Fruit fly (Drosophila melanogaster): ENCODE data around the gene SWIP.
A peak's percentile ranks its signal among the peaks of the same experiment; 100 is the strongest.

Gene SWIP

DNA sequence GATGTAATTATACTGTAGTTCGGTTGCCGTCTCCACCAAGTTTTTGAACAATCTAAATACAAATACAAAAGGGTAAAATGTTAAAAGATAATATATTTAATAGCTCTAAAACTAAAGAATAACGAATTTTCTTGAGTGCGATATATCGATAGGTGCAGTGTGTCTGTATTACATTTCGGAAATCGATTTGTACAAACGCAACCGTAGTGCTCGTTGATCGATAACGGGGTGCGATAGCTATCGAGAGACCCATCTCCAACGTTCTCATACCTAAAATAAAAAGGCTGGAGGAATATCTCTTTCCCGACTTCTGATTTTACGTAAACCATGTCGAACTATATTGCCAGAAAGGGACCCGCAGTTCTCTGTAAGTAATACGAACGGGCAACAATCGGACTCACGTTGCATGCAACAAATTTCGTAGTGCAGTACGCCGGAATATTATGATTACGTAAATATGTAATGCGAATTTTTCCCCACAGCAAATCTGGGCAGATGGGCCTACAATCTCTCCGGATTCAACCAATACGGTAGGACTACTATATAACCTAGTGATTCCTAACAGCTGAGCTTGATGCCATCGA lies 27.3 kb upstream of the SWIP start, which contains the start of gene UQCR-14 (continued):
- TF ChIP-seq lilli (GFP tag; optimal IDR thresholded peaks at IDR 0.05) (peak; percentile 52), CG8388 (GFP tag; optimal IDR thresholded peaks at IDR 0.05) (no peak), onecut (GFP tag; IDR thresholded peaks at IDR 0.05) (peak; percentile 19; the same call in 1 of the 2 replicates), Lpt (GFP tag; optimal IDR thresholded peaks at IDR 0.05) (no peak), dpn (GFP tag; optimal IDR thresholded peaks at IDR 0.05) (peak; percentile 18 to 47), da (GFP tag; optimal IDR thresholded peaks at IDR 0.05) (no peak), CG10431 (GFP tag; optimal IDR thresholded peaks at IDR 0.05) (no peak), sens-2 (GFP tag; IDR thresholded peaks at IDR 0.05) (no peak), br (optimal IDR thresholded peaks at IDR 0.05) (no peak), ken (GFP tag; IDR thresholded peaks at IDR 0.05) (no peak), C15 (GFP tag; IDR thresholded peaks at IDR 0.05) (no peak), sima (GFP tag; optimal IDR thresholded peaks at IDR 0.05) (no peak), Hand (GFP tag; optimal IDR thresholded peaks at IDR 0.05) (no peak), Bgb (GFP tag; IDR thresholded peaks at IDR 0.05; ENCODE audit: partially characterized antibody) (peak; percentile 99), YL-1 (GFP tag; optimal IDR thresholded peaks at IDR 0.05) (peak; percentile 82), CG3995 (GFP tag; optimal IDR thresholded peaks at IDR 0.05) (peak; percentile 34), nerfin-2 (GFP tag; IDR thresholded peaks at IDR 0.05; ENCODE audit: partially characterized antibody) (peak; percentile 96), Tbp (GFP tag; optimal IDR thresholded peaks at IDR 0.05) (no peak), grn (GFP tag; optimal IDR thresholded peaks at IDR 0.05) (peak; percentile 7), zen (tag; optimal IDR thresholded peaks at IDR 0.05) (peak; percentile 5), pita (GFP tag; optimal IDR thresholded peaks at IDR 0.05) (no peak), CG17361 (GFP tag; IDR thresholded peaks at IDR 0.05) (no peak), CG4328 (GFP tag; optimal IDR thresholded peaks at IDR 0.05) (no peak), Usf (GFP tag; optimal IDR thresholded peaks at IDR 0.05) (no peak), Gug (GFP tag; IDR thresholded peaks at IDR 0.05) (peak; percentile 13; the same call in 1 of the 4 replicates), BtbVII (GFP tag; optimal IDR thresholded peaks at IDR 0.05) (no peak), CG10267 (tag; optimal IDR thresholded peaks at IDR 0.05) (peak; percentile 70), Awh (GFP tag; IDR thresholded peaks at IDR 0.05) (no peak), CG13123 (GFP tag; optimal IDR thresholded peaks at IDR 0.05) (no peak), Hr51 (GFP tag; optimal IDR thresholded peaks at IDR 0.05) (no peak), CG34224 (GFP tag; IDR thresholded peaks at IDR 0.05; ENCODE audit: partially characterized antibody) (peak; percentile 99), hth (optimal IDR thresholded peaks at IDR 0.05) (no peak), Mrtf (GFP tag; IDR thresholded peaks at IDR 0.05) (no peak), Ada2b (GFP tag; IDR thresholded peaks at IDR 0.05) (no peak), Atf6 (GFP tag; IDR thresholded peaks at IDR 0.05) (no peak), Doc3 (GFP tag; IDR thresholded peaks at IDR 0.05; ENCODE audit: partially characterized antibody) (peak; percentile 89), CG9817 (tag; optimal IDR thresholded peaks at IDR 0.05) (no peak), CG3281 (GFP tag; optimal IDR thresholded peaks at IDR 0.05) (peak; percentile 46), aop (GFP tag; IDR thresholded peaks at IDR 0.05) (no peak), CG12155 (GFP tag; optimal IDR thresholded peaks at IDR 0.05) (peak; percentile 6), otp (GFP tag; IDR thresholded peaks at IDR 0.05) (no peak), exex (tag; optimal IDR thresholded peaks at IDR 0.05) (no peak), zf30C (GFP tag; optimal IDR thresholded peaks at IDR 0.05) (peak; percentile 40), Oli (tag; optimal IDR thresholded peaks at IDR 0.05) (no peak), CG10366 (GFP tag; IDR thresholded peaks at IDR 0.05) (peak; percentile 17; the same call in 1 of the 2 replicates), hbn (GFP tag; IDR thresholded peaks at IDR 0.05; ENCODE audit: partially characterized antibody) (peak; percentile 97), ase (GFP tag; IDR thresholded peaks at IDR 0.05) (0 out of 3 replicates have a peak, but pooled peaks have one; percentile 27), CG17359 (tag; optimal IDR thresholded peaks at IDR 0.05) (no peak), CG11456 (GFP tag; IDR thresholded peaks at IDR 0.05) (peak; percentile 49; the same call in 1 of the 3 replicates), Lhr (GFP tag; optimal IDR thresholded peaks at IDR 0.05) (peak; percentile 66), usp (GFP tag; optimal IDR thresholded peaks at IDR 0.05) (no peak)
